Worm (Caenorhabditis elegans) whole organism, L2 larva: Measurements from ENCODE around the gene pqn-73.

Source experiments
- C34F6.9 ChIP-seq: fragments of 150-350 bp; optimal IDR thresholded peaks from 2 replicates; lab custom pipeline; 2014; ENCODE audit warnings: missing biosample characterization, missing genetic modification characterization
- aly-2 ChIP-seq: fragments of 150-350 bp; optimal IDR thresholded peaks from 2 replicates; lab custom pipeline; 2014; ENCODE audit warnings: missing biosample characterization, missing genetic modification characterization
- ceh-82 ChIP-seq: fragments of 150-350 bp; optimal IDR thresholded peaks from 2 replicates; lab custom pipeline; 2014; ENCODE audit warnings: missing biosample characterization, missing genetic modification characterization
- egl-27 ChIP-seq: sonication (generic microtip); optimal IDR thresholded peaks from 3 replicates; lab custom pipeline; 2017; ENCODE audit warnings: missing biosample characterization, missing genetic modification reagents, missing genetic modification characterization
- fos-1 ChIP-seq: fragments of 150-350 bp; optimal IDR thresholded peaks from 2 replicates; lab custom pipeline; 2014; ENCODE audit warnings: missing biosample characterization, missing genetic modification characterization
- skn-1 ChIP-seq: sonication (generic microtip); optimal IDR thresholded peaks from 2 replicates; lab custom pipeline; 2017; ENCODE audit warnings: missing biosample characterization, missing genetic modification characterization
- snpc-4 ChIP-seq: fragments of 150-350 bp; optimal IDR thresholded peaks from 2 replicates; lab custom pipeline; 2014; ENCODE audit warnings: missing biosample characterization, missing genetic modification characterization
- unc-62 ChIP-seq: fragments of 150-350 bp; optimal IDR thresholded peaks from 2 replicates; lab custom pipeline; 2014; ENCODE audit warnings: missing biosample characterization, missing genetic modification reagents, missing genetic modification characterization
- zag-1 ChIP-seq: fragments of 150-350 bp; optimal IDR thresholded peaks from 2 replicates; lab custom pipeline; 2014; ENCODE audit warnings: missing biosample characterization, missing genetic modification characterization
- ztf-4 ChIP-seq: fragments of 150-350 bp; optimal IDR thresholded peaks from 2 replicates; lab custom pipeline; 2014; ENCODE audit warnings: missing biosample characterization, missing genetic modification characterization

DNA sequence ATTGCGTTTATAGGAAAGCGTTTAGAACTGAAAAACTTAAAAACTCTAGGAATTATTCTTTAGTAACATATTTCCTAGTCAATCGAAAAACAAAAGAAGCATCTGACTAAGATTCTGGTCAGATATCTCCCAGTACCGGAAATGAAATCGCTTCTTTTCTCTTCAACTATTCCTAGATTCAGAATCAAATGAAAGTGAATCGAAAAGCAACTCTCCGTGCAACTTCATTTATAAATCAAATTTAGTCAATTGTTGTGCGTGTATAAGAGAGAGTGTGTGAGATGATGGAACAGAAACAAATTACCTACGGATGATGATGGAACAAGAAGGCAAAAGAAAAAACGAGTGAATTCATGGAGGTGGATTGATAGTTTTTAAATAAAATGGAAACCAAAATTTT is 18.7 kb downstream of the pqn-73 start:
- TF ChIP-seq C34F6.9 (no peak), skn-1 (no peak), unc-62 (GFP tag; lab: Kevin White, UChicago) (no peak), egl-27 (no peak), ztf-4 (no peak), ceh-82 (no peak), aly-2 (tag; lab: Kevin White, UChicago) (no peak), zag-1 (tag; lab: Kevin White, UChicago) (no peak), fos-1 (tag; lab: Kevin White, UChicago) (no peak), snpc-4 (no peak)
